Worm (Caenorhabditis elegans): ENCODE results near the gene ZK1320.3.

DNA sequence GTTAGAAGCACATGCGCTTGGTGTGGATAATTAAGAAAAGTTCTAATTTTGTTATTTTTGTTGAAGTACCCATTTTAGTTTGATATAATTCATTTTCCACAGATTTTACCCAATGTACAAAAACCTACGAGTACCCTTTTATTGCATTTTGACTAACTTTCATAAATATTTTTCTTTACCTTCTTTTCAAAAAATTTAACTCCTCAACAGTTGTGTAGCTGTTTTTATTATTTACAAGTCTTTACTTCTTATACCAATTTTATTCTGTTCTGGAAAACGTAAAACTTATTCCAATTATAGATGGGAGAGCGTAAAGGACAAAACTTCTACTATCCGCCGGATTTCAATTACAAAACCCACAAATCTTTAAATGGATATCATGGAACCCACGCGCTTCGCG, 11.0 kb downstream of the ZK1320.3 start, which contains the start of gene ZK1307.9:
- no peak for TF ChIP-seq dao-5 (tag; optimal IDR thresholded peaks at IDR 0.05)
- TF ChIP-seq him-1 (tag; optimal IDR thresholded peaks at IDR 0.05) = no peak

All from whole organism, L4/young adult.